Worm (Caenorhabditis elegans): ENCODE data around the gene Y57E12AR.1.

DNA sequence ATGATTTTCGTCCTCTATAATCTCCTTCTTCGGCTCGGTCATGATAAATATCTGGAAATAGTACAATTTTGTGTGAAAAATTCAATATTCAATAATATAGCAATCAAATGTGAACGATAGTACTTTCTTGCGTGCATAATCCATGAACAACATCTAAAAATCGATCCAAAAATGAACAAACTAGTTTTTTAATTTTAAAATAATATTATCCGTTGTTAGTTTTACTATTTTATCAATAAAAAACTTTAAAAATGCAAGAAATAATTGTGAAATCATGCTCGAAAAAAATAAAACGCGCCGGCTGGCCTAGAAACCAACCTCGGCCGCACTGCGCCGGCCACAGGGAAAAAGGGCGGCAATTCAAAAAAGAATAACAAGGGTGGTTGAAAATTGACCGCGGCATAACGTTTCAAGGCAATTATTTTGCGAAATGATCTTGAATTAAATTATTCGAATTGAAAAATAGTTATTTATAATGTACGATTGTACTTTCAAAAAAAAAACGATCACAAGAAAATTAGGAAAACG lies 19.6 kb upstream of the Y57E12AR.1 start, which contains the start of gene mys-1:
- TF ChIP-seq lin-39 (tag; optimal IDR thresholded peaks at IDR 0.05) (peak; percentile 5), aly-2 (tag; optimal IDR thresholded peaks at IDR 0.05) (no peak), pqm-1 (tag; optimal IDR thresholded peaks at IDR 0.05) (no peak), pha-4 (tag; optimal IDR thresholded peaks at IDR 0.05) (peak; percentile 50), lsy-12 (tag; optimal IDR thresholded peaks at IDR 0.05) (no peak)

Measured in whole organism, L3 larva.